Worm (Caenorhabditis elegans) whole organism, late embryonic: ENCODE measurements around the gene ubc-22.

Experiments used
- Y22D7AL.16 ChIP-seq: sonication (generic microtip); optimal IDR thresholded peaks from 2 replicates; lab custom pipeline; 2016; ENCODE audit warnings: missing genetic modification characterization, missing compliant biosample characterization
- fkh-10 ChIP-seq: fragments of 150-350 bp; optimal IDR thresholded peaks from 2 replicates; lab custom pipeline; 2014; ENCODE audit warnings: missing biosample characterization, missing genetic modification reagents, missing genetic modification characterization
- hlh-8 ChIP-seq: sonication (generic microtip); optimal IDR thresholded peaks from 2 replicates; lab custom pipeline; 2016; ENCODE audit warnings: missing genotype, missing genetic modification characterization, missing compliant biosample characterization
- pros-1 ChIP-seq: fragments of 150-350 bp; optimal IDR thresholded peaks from 2 replicates; lab custom pipeline; 2014; ENCODE audit warnings: missing biosample characterization, missing genetic modification reagents, missing genetic modification characterization
- tbx-7 ChIP-seq: sonication (generic microtip); optimal IDR thresholded peaks from 2 replicates; lab custom pipeline; 2016; ENCODE audit warnings: missing genotype, missing genetic modification characterization, missing compliant biosample characterization

DNA sequence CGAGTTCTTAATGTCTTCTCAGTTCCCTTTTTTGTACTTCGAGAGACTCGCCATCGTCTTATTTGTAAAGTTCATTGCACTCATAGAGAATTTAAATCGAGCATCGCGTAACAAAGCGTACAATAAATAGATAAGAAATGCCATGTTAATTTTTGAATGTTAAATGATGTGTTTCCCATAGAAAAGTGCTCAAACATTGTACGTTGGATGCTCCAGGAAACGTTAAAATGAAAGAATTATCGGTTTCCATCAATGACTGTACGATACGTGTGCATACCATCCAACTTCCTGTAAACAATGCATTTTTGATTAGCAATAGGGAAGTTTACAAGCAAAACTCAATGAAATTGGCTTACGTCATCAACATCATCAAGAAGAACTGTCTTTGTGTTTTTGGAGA, 48.3 kb downstream of the ubc-22 start:
- TF ChIP-seq tbx-7 (tag; lab: Kevin White, UChicago) (no peak), fkh-10 (GFP tag; lab: Kevin White, UChicago) (no peak), hlh-8 (no peak), Y22D7AL.16 (tag; lab: Kevin White, UChicago) (no peak), pros-1 (tag; lab: Kevin White, UChicago) (no peak)
